Fruit fly (Drosophila melanogaster) whole organism: ENCODE data around the gene Grip75.

Source experiments
- CG8478 ChIP-seq: fragments of >200 bp; optimal IDR thresholded peaks from 2 replicates; lab custom pipeline; 2018; ENCODE audit warnings: inconsistent platforms
- Dll ChIP-seq: fragments of >200 bp; optimal IDR thresholded peaks from 2 replicates; lab custom pipeline; 2017
- EcR ChIP-seq, 2 experiments: fragments of >200 bp; optimal IDR thresholded peaks; 2 replicates each; lab custom pipeline; 2017; ENCODE audit warnings: missing biosample characterization in 2 of 2, missing genetic modification characterization in 2 of 2, missing genetic modification reagents in 2 of 2
- pan ChIP-seq: fragments of >200 bp; optimal IDR thresholded peaks from 2 replicates; lab custom pipeline; 2017
- psq ChIP-seq: fragments of >200 bp; optimal IDR thresholded peaks from 2 replicates; lab custom pipeline; 2017
- usp ChIP-seq: fragments of >200 bp; optimal IDR thresholded peaks from 2 replicates; lab custom pipeline; 2017; ENCODE audit warnings: missing biosample characterization, missing genetic modification characterization, mixed read lengths

The Grip75 gene

DNA sequence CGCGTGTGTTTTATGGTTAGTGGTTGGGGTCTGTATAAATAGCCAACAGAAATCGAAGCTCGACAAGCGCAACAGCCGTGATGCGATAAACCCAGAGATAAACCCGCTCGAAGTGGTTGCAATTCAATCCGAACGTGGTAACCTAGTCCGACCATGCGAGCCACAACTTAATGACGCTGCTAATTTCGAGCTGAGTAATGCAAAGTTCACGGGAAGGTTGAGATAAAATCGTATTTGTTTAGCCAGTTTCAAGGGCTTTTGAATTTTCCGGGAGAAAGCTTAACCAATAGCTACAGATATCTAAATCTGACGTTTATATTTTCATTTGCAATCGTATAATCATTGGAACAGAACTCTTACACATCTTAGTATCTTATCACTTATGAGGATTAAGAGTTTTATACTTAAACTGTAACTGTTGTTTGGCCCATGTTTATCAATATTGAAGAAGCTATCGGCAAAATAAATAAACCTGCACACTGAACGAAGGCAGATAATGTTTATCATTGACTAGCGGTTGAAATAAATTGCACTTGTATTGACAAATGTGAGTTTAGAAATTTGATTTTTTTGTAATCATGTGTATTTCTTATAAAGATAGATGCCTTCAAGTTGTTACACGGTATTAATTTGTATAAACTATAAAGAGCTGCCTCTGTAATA is 30.9 kb downstream of the Grip75 start:
- TF ChIP-seq pan (lab: Kevin White, UChicago) (no peak), psq (lab: Kevin White, UChicago) (no peak), EcR (GFP tag; optimal IDR thresholded peaks at IDR 0.05; lab: Kevin White, UChicago) (no peak), CG8478 (lab: Kevin White, UChicago) (no peak), usp (GFP tag; lab: Kevin White, UChicago) (no peak), Dll (lab: Kevin White, UChicago) (no peak)

DNA sequence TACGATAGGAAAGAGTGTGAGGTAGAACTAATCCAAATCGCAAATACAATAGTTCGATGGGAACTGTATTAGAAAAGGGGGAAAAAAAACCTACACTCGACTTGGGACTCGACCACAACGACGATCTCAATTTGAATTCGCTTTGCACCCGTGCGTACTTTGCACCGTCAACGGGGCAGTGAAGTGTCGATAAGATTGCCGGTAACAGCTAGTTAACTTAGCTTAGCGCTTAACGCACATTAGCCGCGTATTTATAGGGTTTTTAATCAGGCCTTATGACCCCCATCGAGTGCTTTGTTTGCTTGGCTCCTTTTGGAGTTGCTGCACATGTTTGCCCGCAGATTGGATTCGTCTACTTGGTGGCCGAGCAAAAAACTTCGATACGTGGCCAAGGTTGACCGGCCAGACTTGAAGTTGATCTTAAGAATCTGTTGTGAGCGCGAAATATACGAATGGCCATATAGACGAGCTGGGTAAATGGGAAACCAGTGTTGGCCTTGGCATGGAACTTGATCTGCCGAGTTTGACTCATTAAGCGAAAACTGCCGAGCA is 31.6 kb downstream of the Grip75 start:
- TF ChIP-seq EcR (GFP tag; optimal IDR thresholded peaks at IDR 0.05; lab: Kevin White, UChicago), result no peak
- no peak for TF ChIP-seq Dll (lab: Kevin White, UChicago)

DNA sequence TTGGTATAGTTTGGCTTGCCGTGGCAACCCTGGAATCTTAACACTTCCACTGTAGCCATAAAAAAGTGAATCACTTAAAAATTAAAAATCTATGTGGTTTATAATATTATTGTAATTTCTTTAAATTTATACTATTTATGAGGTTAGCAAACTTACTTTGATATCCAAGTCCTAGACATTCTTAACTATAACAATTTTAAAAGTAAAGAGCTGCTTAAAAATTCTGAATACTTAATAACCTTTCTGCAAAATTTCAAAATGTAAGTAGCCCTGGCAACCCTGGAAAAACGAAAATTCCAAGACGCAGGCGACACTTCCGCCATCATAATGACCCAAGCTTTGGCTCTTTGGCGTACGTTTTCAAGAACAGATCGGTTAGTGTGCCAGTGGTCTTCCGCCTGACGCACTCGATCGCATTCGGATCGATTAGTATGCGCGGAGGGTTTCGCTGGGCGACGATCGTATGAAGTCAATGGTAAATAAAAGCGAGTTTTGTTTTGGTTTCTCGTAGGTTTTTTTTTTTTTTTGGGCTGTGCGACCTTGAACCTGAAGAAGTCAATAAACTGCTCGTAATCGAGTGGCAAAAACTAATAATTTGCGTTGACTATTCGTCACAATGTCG is 32.6 kb downstream of the Grip75 start:
- TF ChIP-seq EcR (GFP tag; optimal IDR thresholded peaks at IDR 0.05; lab: Kevin White, UChicago) (no peak), CG8478 (lab: Kevin White, UChicago) (no peak), usp (GFP tag; lab: Kevin White, UChicago) (no peak), pan (lab: Kevin White, UChicago) (no peak), Dll (lab: Kevin White, UChicago) (no peak)

DNA sequence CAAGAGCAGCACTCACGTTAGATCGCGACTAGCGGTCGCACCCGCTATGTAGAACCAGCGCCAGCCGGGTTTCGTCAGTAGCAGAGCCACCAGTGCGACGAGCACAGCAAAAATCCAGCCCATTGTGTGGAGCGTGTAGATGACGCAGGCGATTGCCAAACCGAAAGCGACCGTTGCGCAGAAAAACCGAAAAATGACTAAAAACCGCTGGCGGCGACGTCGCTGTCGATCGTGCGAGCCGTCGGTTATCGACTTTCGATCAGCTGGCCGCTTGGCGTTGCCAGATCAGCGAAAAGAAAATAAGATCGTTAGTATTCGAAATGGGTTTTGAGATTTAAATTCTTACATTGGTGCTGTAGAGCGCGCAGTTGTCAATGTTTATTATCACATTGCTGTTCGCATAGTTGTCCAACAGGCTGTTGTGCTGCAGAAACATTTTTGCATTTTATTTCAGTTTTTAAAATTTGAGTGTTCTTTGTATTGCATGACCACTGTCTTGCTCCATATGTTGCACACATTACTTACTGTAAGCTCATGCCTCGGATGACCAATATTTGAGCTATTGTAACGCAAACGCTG is 33.5 kb downstream of the Grip75 start:
- TF ChIP-seq pan (lab: Kevin White, UChicago), result no peak
- no peak for TF ChIP-seq usp (GFP tag; lab: Kevin White, UChicago)
- no peak for TF ChIP-seq psq (lab: Kevin White, UChicago)

DNA sequence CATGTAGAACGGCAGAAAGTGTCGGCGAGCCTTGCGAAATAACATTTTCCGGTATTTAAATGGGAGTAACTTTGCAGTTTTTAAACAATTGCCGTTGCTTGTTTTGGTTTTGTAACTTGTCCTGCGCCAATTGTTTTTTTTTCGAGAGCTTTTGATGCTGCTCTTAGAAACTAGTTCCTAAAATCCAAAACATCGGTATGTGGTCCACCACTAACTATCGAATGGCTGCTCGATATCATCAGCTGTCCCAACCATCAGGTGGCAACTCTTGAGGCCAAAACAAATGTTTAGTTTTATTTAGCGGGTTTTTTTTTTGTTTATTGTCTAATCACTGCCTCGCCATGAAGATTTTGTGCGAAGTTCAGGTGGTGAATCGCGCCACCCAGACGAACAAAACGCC is 34.0 kb downstream of the Grip75 start, which contains the start of the genes Fatp1 and Lrr47:
Fatp1 (minus strand) TSS at position 134 of the 400 bp plus-strand sequence.
Lrr47 (plus strand) TSS at position 251 of the 400 bp plus-strand sequence.
- TF ChIP-seq CG8478 (lab: Kevin White, UChicago), result no peak
- TF ChIP-seq EcR (GFP tag; optimal IDR thresholded peaks at IDR 0.05; lab: Kevin White, UChicago), result no peak
- TF ChIP-seq usp (GFP tag; lab: Kevin White, UChicago), result no peak
- no peak for TF ChIP-seq Dll (lab: Kevin White, UChicago)
- no peak for TF ChIP-seq pan (lab: Kevin White, UChicago)
- TF ChIP-seq psq (lab: Kevin White, UChicago), result no peak

DNA sequence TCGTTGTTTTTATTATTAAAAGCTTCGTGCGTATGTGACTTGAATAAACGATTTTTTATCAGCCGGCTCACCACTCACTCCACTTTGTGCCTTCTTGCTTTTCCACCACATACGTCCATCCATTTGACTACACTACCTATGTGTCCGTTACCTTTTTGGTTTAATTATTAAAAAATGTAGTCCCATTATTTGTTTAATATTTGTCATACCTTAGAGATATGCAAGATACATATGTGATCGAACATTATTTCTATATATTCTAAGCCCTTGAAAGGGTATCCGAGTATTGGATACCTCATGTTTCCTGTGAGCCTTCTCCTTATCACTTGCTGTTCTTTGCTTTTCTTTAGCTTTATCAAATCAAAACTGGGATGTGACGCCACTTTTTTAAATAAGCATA is 36.1 kb downstream of the Grip75 start:
- no peak for TF ChIP-seq pan (lab: Kevin White, UChicago)

DNA sequence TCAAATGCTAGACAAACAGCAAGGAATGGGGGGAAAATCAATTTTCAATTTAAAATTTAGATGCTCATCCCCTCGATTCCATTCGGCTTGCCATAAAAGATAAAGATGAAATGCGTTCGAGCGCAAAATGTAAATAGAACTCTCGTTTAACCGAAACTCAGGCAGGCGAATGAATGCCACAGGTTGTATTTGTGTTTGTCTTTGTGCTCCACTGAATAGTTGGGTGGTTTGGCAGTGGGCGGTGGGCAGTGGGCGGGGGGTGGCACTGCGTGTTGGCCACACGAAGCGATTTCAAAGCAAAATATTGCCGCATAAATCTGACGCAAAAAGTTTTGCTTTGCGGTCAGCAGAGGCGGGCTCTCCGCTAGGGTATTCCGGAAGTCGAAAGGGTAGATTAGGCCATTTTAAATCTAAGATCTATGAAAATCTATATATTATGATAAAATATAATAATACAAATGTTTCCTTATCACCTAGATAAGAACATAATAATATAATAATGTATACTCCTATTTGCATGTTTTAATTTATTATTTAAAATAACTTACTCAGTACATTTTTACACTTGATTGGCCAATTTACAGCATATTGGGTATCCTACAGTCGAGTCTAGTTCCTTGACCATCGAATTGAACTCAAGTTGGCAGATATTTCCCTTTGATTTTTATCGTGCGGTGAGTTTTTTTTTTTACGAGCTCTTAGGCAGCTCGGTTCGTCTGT is 39.2 kb downstream of the Grip75 start:
- TF ChIP-seq pan (lab: Kevin White, UChicago), result no peak
- no peak for TF ChIP-seq Dll (lab: Kevin White, UChicago)
- TF ChIP-seq usp (GFP tag; lab: Kevin White, UChicago), result no peak
- TF ChIP-seq psq (lab: Kevin White, UChicago), result no peak
- TF ChIP-seq EcR (GFP tag; optimal IDR thresholded peaks at IDR 0.05; lab: Kevin White, UChicago), result no peak
- no peak for TF ChIP-seq CG8478 (lab: Kevin White, UChicago)

DNA sequence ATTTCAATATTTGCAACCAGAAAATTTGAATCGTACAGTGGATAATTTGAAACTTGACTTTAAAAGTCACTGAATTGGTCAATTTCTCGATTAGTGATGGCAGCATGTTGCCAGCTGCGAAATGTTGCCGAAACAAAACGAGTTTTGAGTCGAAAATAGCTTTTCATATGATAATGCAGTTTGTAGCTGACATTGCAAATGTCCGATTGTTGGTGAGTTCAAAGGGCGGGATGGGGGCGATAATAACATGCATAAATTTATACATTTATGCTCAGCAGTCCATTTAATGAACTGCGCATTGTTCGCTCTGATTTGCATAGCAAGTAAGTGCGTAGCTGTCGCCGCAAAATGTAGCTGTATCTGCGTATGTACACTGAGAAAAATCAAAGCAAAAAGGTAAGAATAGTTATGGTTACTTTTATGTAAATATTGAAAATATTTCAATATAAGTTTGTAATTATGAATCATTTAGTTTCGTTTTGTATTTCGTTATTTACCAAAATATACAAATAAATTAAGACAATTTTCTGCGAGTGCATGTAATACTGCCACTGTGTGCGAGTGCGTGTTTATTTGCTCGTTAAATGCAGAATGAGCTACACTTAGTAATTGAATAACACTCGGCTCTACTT is 44.0 kb downstream of the Grip75 start, which contains the start of gene Lip4:
Lip4 (plus strand) TSS at position 620 of the 632 bp plus-strand sequence.
- TF ChIP-seq CG8478 (lab: Kevin White, UChicago), result no peak
- TF ChIP-seq psq (lab: Kevin White, UChicago), result no peak
- TF ChIP-seq EcR (GFP tag; optimal IDR thresholded peaks at IDR 0.05; lab: Kevin White, UChicago), result no peak
- no peak for TF ChIP-seq usp (GFP tag; lab: Kevin White, UChicago)
- TF ChIP-seq pan (lab: Kevin White, UChicago), result no peak
- TF ChIP-seq Dll (lab: Kevin White, UChicago), result no peak

DNA sequence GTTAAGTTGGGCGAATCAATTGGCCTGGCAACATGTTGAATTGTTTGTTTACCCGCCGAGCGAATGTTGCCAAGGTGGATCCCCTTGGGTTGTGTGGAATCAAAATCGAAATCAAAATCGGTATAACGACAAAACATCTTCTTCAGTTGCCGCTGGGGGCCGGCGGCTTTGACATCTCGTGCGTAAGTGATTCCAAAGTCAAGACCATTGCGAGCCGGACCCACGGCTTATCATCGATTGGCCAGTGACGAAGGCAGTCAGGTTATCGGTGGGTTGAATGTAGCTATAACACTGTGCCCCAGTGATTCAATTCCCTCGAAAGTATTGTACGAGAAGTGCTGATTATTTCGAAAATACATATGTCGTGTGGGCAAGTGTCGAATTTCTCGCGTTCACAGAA is 45.9 kb downstream of the Grip75 start:
- TF ChIP-seq EcR (GFP tag; optimal IDR thresholded peaks at IDR 0.05; lab: Kevin White, UChicago) (no peak), CG8478 (lab: Kevin White, UChicago) (no peak), psq (lab: Kevin White, UChicago) (no peak), pan (lab: Kevin White, UChicago) (no peak), usp (GFP tag; lab: Kevin White, UChicago) (no peak), Dll (lab: Kevin White, UChicago) (no peak)

DNA sequence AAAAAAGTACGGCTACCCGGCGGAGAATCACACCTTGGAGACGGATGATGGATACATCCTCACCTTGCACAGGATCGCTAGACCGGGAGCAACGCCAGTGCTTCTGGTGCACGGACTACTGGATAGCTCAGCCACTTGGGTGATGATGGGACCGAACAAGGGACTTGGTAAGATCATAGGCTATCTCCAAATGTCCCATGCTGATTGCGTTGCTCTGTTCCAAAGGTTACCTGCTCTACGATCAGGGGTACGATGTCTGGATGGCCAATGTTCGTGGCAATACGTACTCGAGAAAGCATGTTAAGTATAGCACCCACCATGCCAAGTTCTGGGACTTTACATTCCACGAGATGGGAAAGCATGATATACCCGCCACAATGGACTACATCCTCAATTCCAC is 47.0 kb downstream of the Grip75 start:
- TF ChIP-seq EcR (GFP tag; optimal IDR thresholded peaks at IDR 0.05; lab: Kevin White, UChicago) (no peak), Dll (lab: Kevin White, UChicago) (no peak), CG8478 (lab: Kevin White, UChicago) (no peak), pan (lab: Kevin White, UChicago) (no peak), usp (GFP tag; lab: Kevin White, UChicago) (no peak), psq (lab: Kevin White, UChicago) (no peak)
